Worm (Caenorhabditis elegans) whole organism, midembryonic: ENCODE results near the gene str-206.

Source experiments
- cog-1 ChIP-seq: sonication (generic microtip); optimal IDR thresholded peaks from 2 replicates; lab custom pipeline; 2016; ENCODE audit warnings: missing genetic modification characterization, missing compliant biosample characterization
- flt-1 ChIP-seq: fragments of 200-800 bp; sonication (Bioruptor generic); IDR thresholded peaks from 2 replicates; pipeline ENCODE4 v1.3.6; 2022; ENCODE audit warnings: missing genetic modification characterization, missing compliant biosample characterization
- klf-2 ChIP-seq: fragments of 200-800 bp; sonication (Bioruptor generic); conservative IDR thresholded peaks from 2 replicates; pipeline ENCODE4 v1.3.6; 2022; ENCODE audit warnings: missing genetic modification reagents, missing genetic modification characterization, missing compliant biosample characterization
- med-1 ChIP-seq: sonication (generic microtip); optimal IDR thresholded peaks from 2 replicates; lab custom pipeline; 2017; ENCODE audit warnings: missing genetic modification characterization, mild to moderate bottlenecking, missing compliant biosample characterization, antibody characterized with exemption, missing genetic modification reagents; ENCODE audit not compliant: insufficient read depth
- ref-1 ChIP-seq: fragments of 200-800 bp; sonication (Bioruptor generic); conservative IDR thresholded peaks from 2 replicates; pipeline ENCODE4 v1.3.6; 2022; ENCODE audit warnings: missing genetic modification reagents, missing genetic modification characterization, missing compliant biosample characterization
- tab-1 ChIP-seq: fragments of 200-800 bp; sonication (Bioruptor generic); IDR thresholded peaks from 2 replicates; pipeline ENCODE4 v1.3.6; 2022; ENCODE audit warnings: missing genetic modification characterization, missing compliant biosample characterization
- ztf-23 ChIP-seq: fragments of 200-800 bp; sonication (Bioruptor generic); IDR thresholded peaks from 2 replicates; pipeline ENCODE4 v1.3.6; 2022; ENCODE audit warnings: missing genetic modification reagents, missing genetic modification characterization, missing compliant biosample characterization
- ztf-29 ChIP-seq: fragments of 200-800 bp; sonication (Bioruptor generic); IDR thresholded peaks from 2 replicates; pipeline ENCODE4 v1.3.6; 2022; ENCODE audit warnings: missing genetic modification reagents, missing genetic modification characterization, missing compliant biosample characterization

DNA sequence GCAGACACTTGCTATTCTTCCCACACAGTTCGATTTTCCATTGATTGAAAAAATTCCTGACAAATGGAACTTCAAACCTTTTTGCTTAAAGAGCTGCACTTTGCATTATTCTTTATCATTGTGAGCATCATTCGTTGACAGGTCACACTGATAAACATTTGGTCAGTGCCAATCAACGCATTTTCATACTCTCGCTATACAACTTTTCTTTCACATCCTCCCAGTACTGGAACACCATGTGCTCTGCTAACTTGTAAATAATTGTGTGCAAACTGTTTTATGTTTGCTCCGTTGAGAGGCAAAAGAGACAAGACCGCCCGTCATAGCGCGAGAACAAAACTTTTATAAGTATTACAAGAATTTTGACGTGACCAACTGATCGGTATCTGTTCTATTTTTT is 6.4 kb upstream of the str-206 start:
- no peak for TF ChIP-seq ztf-23
- no peak for TF ChIP-seq flt-1 (GFP tag; lab: Robert Waterston, UW)
- TF ChIP-seq ztf-29 (GFP tag; lab: Robert Waterston, UW), result no peak
- TF ChIP-seq ref-1, result no peak
- no peak for TF ChIP-seq klf-2 (GFP tag; lab: Robert Waterston, UW)
- no peak for TF ChIP-seq cog-1 (tag; lab: Kevin White, UChicago)
- TF ChIP-seq tab-1 (GFP tag; lab: Robert Waterston, UW), result no peak
- TF ChIP-seq med-1 (GFP tag; lab: Kevin White, UChicago), result no peak
